Fruit fly (Drosophila melanogaster): Measurements from ENCODE around the gene CG15728.
A peak's percentile ranks its signal among the peaks of the same experiment; 100 is the strongest.

The CG15728 gene

DNA sequence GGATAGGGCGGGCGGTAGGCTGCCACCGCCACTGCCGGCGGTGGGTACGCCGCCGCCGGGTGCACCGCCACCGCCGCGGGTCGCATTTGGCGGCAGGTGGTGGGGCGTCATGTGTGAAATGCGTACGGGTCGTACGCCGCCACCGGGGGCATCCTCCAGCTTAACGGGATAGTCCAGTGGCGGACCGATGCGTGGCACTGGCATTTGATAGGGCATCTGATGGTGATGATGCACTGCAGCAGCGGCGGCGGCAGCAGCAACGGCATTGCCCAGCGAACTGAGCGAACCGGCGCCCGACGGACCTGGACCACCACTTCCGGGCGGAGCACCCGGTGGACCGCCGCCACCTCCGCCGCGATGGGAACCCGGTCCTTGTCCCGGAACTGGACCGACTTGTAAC lies 42.2 kb upstream of the CG15728 start:
- no peak for TF ChIP-seq CG14655 (GFP tag; optimal IDR thresholded peaks at IDR 0.05)
- TF ChIP-seq CG8301 (tag; optimal IDR thresholded peaks at IDR 0.05), result no peak
- no peak for TF ChIP-seq Pif1A (GFP tag; optimal IDR thresholded peaks at IDR 0.05)
- TF ChIP-seq Pif1B (GFP tag; optimal IDR thresholded peaks at IDR 0.05), result no peak
- no peak for TF ChIP-seq CG34367 (tag; optimal IDR thresholded peaks at IDR 0.05)
- no peak for TF ChIP-seq CG10348 (GFP tag; IDR thresholded peaks at IDR 0.05)
- no peak for TF ChIP-seq CG32121 (GFP tag; IDR thresholded peaks at IDR 0.05)
- TF ChIP-seq fd96Ca (GFP tag; IDR thresholded peaks at IDR 0.05), result no peak

DNA sequence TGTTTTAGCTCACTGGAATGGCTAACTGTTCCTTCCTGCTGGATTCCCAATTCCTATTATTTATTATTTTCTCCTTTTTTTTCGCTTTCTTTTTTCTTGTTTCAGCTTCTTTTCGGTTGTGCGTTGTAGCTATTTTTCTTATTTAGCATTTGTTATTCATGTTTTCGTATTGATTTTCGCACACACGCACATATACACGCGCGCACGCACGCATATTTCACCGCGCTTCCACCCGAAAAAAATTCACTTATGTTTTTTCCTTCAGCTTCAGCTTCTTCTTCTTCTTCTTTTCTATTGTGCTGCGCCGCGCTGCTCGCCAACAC lies 41.5 kb upstream of the CG15728 start:
- no peak for TF ChIP-seq CG4496 (GFP tag; IDR thresholded peaks at IDR 0.05)
- no peak for TF ChIP-seq Ets98B (GFP tag; IDR thresholded peaks at IDR 0.05)
- TF ChIP-seq gl (tag; optimal IDR thresholded peaks at IDR 0.05), result no peak
- no peak for TF ChIP-seq CG10348 (GFP tag; IDR thresholded peaks at IDR 0.05)
- no peak for TF ChIP-seq CG12605 (GFP tag; IDR thresholded peaks at IDR 0.05)

dm6 chrX:12582984-12583869 lies 40.9 kb upstream of the CG15728 start, which contains the start of gene Pits:
Gene Pits (minus strand): TSS chrX:12583193.
- TF ChIP-seq fd96Ca (GFP tag; IDR thresholded peaks at IDR 0.05), result peak; percentile 76
- TF ChIP-seq CG17806 (tag; optimal IDR thresholded peaks at IDR 0.05), result no peak
- peak; percentile 55; the same call in 1 of the 2 replicates for TF ChIP-seq Ets98B (GFP tag; IDR thresholded peaks at IDR 0.05)
- TF ChIP-seq CG8159 (tag; optimal IDR thresholded peaks at IDR 0.05), result peak; percentile 39
- peak; percentile 89 for TF ChIP-seq CG13204 (GFP tag; optimal IDR thresholded peaks at IDR 0.05)
- TF ChIP-seq CG12605 (GFP tag; IDR thresholded peaks at IDR 0.05), result peak; percentile 68
- peak; percentile 6 for TF ChIP-seq CG15710 (tag; optimal IDR thresholded peaks at IDR 0.05)
- peak; percentile 50 for TF ChIP-seq EcR (GFP tag; optimal IDR thresholded peaks at IDR 0.05)
- TF ChIP-seq CG14655 (GFP tag; optimal IDR thresholded peaks at IDR 0.05), result peak; percentile 16
- no peak for TF ChIP-seq Pif1B (GFP tag; optimal IDR thresholded peaks at IDR 0.05)
- peak; percentile 55 for TF ChIP-seq CG32121 (GFP tag; IDR thresholded peaks at IDR 0.05)
- TF ChIP-seq CG34367 (tag; optimal IDR thresholded peaks at IDR 0.05), result no peak
- TF ChIP-seq CG4496 (GFP tag; IDR thresholded peaks at IDR 0.05), result peak; percentile 64

DNA sequence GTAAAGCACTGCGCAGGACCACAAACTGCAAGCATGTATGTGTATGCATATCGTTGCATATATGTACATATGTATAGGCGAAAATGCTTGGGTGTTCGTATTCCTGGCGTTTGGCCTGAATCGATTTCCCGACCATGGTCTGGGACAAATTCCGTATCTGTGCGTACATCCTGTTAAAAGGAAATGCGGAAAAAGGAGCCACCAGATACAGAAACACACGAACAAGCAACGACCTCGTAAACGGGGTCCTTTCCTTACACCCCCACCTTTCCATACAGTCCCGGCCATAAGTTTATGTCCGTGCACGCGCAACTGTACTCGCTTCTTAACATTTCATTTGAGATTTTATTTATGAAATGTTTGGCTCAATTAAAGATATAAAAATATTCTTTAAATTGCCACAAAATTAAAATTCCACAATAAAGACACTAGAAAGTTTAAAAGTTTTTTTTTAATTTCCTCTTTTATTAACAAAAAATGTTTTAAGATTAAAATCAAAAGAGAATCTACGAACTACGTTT lies 40.2 kb upstream of the CG15728 start:
- no peak for TF ChIP-seq CG4496 (GFP tag; IDR thresholded peaks at IDR 0.05)
- TF ChIP-seq CG13204 (GFP tag; optimal IDR thresholded peaks at IDR 0.05), result no peak

- peak; percentile 56 for TF ChIP-seq CG32121 (GFP tag; IDR thresholded peaks at IDR 0.05)
- TF ChIP-seq D1 (tag; optimal IDR thresholded peaks at IDR 0.05), result peak; percentile 20
- TF ChIP-seq CG8301 (tag; optimal IDR thresholded peaks at IDR 0.05), result peak; percentile 73
- TF ChIP-seq CG14655 (GFP tag; optimal IDR thresholded peaks at IDR 0.05), result peak; percentile 80
- TF ChIP-seq Pif1B (GFP tag; optimal IDR thresholded peaks at IDR 0.05), result peak; percentile 12
- no peak for TF ChIP-seq CG12605 (GFP tag; IDR thresholded peaks at IDR 0.05)
- TF ChIP-seq fd96Ca (GFP tag; IDR thresholded peaks at IDR 0.05), result peak; percentile 61; the same call in 2 of the 3 replicates
- TF ChIP-seq CG34367 (tag; optimal IDR thresholded peaks at IDR 0.05), result peak; percentile 42
- peak; percentile 77 for TF ChIP-seq EcR (GFP tag; optimal IDR thresholded peaks at IDR 0.05)
- TF ChIP-seq CG17806 (tag; optimal IDR thresholded peaks at IDR 0.05), result peak; percentile 39
- peak; percentile 45 for TF ChIP-seq CG13204 (GFP tag; optimal IDR thresholded peaks at IDR 0.05)
- TF ChIP-seq rn (GFP tag; IDR thresholded peaks at IDR 0.05), result no peak
- no peak for TF ChIP-seq gl (tag; optimal IDR thresholded peaks at IDR 0.05)
- no peak; the same call in 1 of the 2 replicates for TF ChIP-seq Ets98B (GFP tag; IDR thresholded peaks at IDR 0.05)
- peak; percentile 73 for TF ChIP-seq Pif1A (GFP tag; optimal IDR thresholded peaks at IDR 0.05)
- peak; percentile 72 for TF ChIP-seq CG8159 (tag; optimal IDR thresholded peaks at IDR 0.05)
- peak; percentile 66 for TF ChIP-seq CG15710 (tag; optimal IDR thresholded peaks at IDR 0.05)
- no peak for TF ChIP-seq CG10348 (GFP tag; IDR thresholded peaks at IDR 0.05)
- TF ChIP-seq CG4496 (GFP tag; IDR thresholded peaks at IDR 0.05), result peak; percentile 16; the same call in 2 of the 3 replicates
- peak; percentile 66 for TF ChIP-seq Snoo (tag; optimal IDR thresholded peaks at IDR 0.05)
- peak; percentile 68 for TF ChIP-seq CG9948 (tag; optimal IDR thresholded peaks at IDR 0.05)
These were observed 32.6 kb upstream of the CG15728 start for dm6 chrX:12591223-12592120.

dm6 chrX:12592121-12592466 lies 32.0 kb upstream of the CG15728 start, which contains the start of gene LIMK1:
Gene LIMK1 (minus strand): TSS chrX:12592193.
- TF ChIP-seq CG10348 (GFP tag; IDR thresholded peaks at IDR 0.05), result no peak
- peak; percentile 12 for TF ChIP-seq CG34367 (tag; optimal IDR thresholded peaks at IDR 0.05)

Data from whole organism, pupa.